Worm (Caenorhabditis elegans) whole organism, young adult: ENCODE data around the gene sucl-2.

Experiments
- B0035.1 ChIP-seq: sonication (generic microtip); optimal IDR thresholded peaks from 2 replicates; lab custom pipeline; 2016; ENCODE audit warnings: missing genetic modification characterization, mild to moderate bottlenecking, missing compliant biosample characterization, missing genotype, missing genetic modification reagents
- B0261.1 ChIP-seq: sonication (generic microtip); optimal IDR thresholded peaks from 2 replicates; lab custom pipeline; 2016; ENCODE audit warnings: mild to moderate bottlenecking, missing genetic modification characterization, moderate library complexity, missing compliant biosample characterization
- C06A6.2 ChIP-seq: fragments of 200-800 bp; sonication (Bioruptor generic); conservative IDR thresholded peaks from 2 replicates; pipeline ENCODE4 v1.3.6; 2022; ENCODE audit warnings: missing genetic modification characterization, missing compliant biosample characterization
- D2030.7 ChIP-seq: fragments of 200-800 bp; sonication (Bioruptor generic); IDR thresholded peaks from 2 replicates; pipeline ENCODE4 v1.3.6; 2022; ENCODE audit warnings: missing genetic modification reagents, missing genetic modification characterization, missing compliant biosample characterization
- F10E7.11 ChIP-seq: sonication (generic microtip); optimal IDR thresholded peaks from 2 replicates; lab custom pipeline; 2017; ENCODE audit warnings: mild to moderate bottlenecking, missing genetic modification characterization, moderate library complexity, missing compliant biosample characterization
- F22D6.2 ChIP-seq: sonication (generic microtip); optimal IDR thresholded peaks from 2 replicates; lab custom pipeline; 2016; ENCODE audit warnings: mild to moderate bottlenecking, missing genetic modification characterization, missing compliant biosample characterization
- F37B4.10 ChIP-seq: fragments of 200-800 bp; sonication (Bioruptor generic); IDR thresholded peaks from 2 replicates; pipeline ENCODE4 v1.3.6; 2022; ENCODE audit warnings: missing genetic modification characterization, missing compliant biosample characterization
- K12H6.12 ChIP-seq: fragments of 200-800 bp; sonication (Bioruptor generic); optimal IDR thresholded peaks from 2 replicates; lab custom pipeline; 2018; ENCODE audit warnings: mild to moderate bottlenecking, missing genetic modification characterization, missing compliant biosample characterization
- T26A5.8 ChIP-seq: sonication (generic microtip); optimal IDR thresholded peaks from 2 replicates; lab custom pipeline; 2016; ENCODE audit warnings: missing genetic modification characterization, missing compliant biosample characterization
- Y79H2A.3 ChIP-seq: fragments of 200-800 bp; sonication (Bioruptor generic); conservative IDR thresholded peaks from 2 replicates; pipeline ENCODE4 v1.3.6; 2022; ENCODE audit warnings: missing genetic modification reagents, missing genetic modification characterization, missing compliant biosample characterization
- ZK185.1 ChIP-seq: sonication (generic microtip); optimal IDR thresholded peaks from 2 replicates; lab custom pipeline; 2016; ENCODE audit warnings: mild to moderate bottlenecking, missing genetic modification characterization, missing compliant biosample characterization; ENCODE audit not compliant: poor library complexity, severe bottlenecking
- aptf-2 ChIP-seq: fragments of 200-800 bp; sonication (Bioruptor generic); conservative IDR thresholded peaks from 2 replicates; pipeline ENCODE4 v1.3.6; 2022; ENCODE audit warnings: missing genetic modification reagents, missing genetic modification characterization, missing compliant biosample characterization
- ceh-100 ChIP-seq: fragments of 200-800 bp; sonication (Bioruptor generic); IDR thresholded peaks from 2 replicates; pipeline ENCODE4 v1.3.6; 2022; ENCODE audit warnings: missing genetic modification reagents, missing genetic modification characterization, missing compliant biosample characterization
- ceh-79 ChIP-seq: sonication (generic microtip); optimal IDR thresholded peaks from 2 replicates; lab custom pipeline; 2017; ENCODE audit warnings: mild to moderate bottlenecking, missing genetic modification characterization, missing compliant biosample characterization
- ceh-91 ChIP-seq: fragments of 200-800 bp; sonication (Bioruptor generic); IDR thresholded peaks from 2 replicates; pipeline ENCODE4 v1.3.6; 2022; ENCODE audit warnings: missing genetic modification reagents, missing genetic modification characterization, missing compliant biosample characterization
- dox-1 ChIP-seq: fragments of 200-800 bp; sonication (Bioruptor generic); IDR thresholded peaks from 2 replicates; pipeline ENCODE4 v1.3.6; 2022; ENCODE audit warnings: missing genetic modification reagents, missing genetic modification characterization, missing compliant biosample characterization
- dpl-1 ChIP-seq: fragments of 150-350 bp; optimal IDR thresholded peaks from 2 replicates; lab custom pipeline; 2014; ENCODE audit warnings: missing biosample characterization, missing genetic modification reagents, missing genetic modification characterization
- ekl-4 ChIP-seq: fragments of 200-800 bp; sonication (Bioruptor generic); IDR thresholded peaks from 2 replicates; pipeline ENCODE4 v1.3.6; 2022; ENCODE audit warnings: missing genetic modification reagents, missing genetic modification characterization, missing compliant biosample characterization
- gei-17 ChIP-seq: fragments of 200-800 bp; sonication (Bioruptor generic); optimal IDR thresholded peaks from 2 replicates; lab custom pipeline; 2018; ENCODE audit warnings: mild to moderate bottlenecking, missing genetic modification characterization, missing compliant biosample characterization
- hmg-1.2 ChIP-seq: fragments of 200-800 bp; sonication (Bioruptor generic); IDR thresholded peaks from 2 replicates; pipeline ENCODE4 v1.3.6; 2022; ENCODE audit warnings: missing genetic modification reagents, missing genetic modification characterization, missing compliant biosample characterization
- lag-1 ChIP-seq: fragments of 200-800 bp; sonication (Bioruptor generic); IDR thresholded peaks from 2 replicates; pipeline ENCODE4 v1.3.6; 2022; ENCODE audit warnings: missing genetic modification reagents, missing genetic modification characterization, missing compliant biosample characterization
- lin-26 ChIP-seq: fragments of 200-800 bp; sonication (Bioruptor generic); IDR thresholded peaks from 2 replicates; pipeline ENCODE4 v1.3.6; 2022; ENCODE audit warnings: missing genetic modification reagents, missing genetic modification characterization, missing compliant biosample characterization
- lin-35 ChIP-seq, 3 experiments: fragments of 150-350 bp in 2 of 3; sonication (generic microtip) in 1 of 3; optimal IDR thresholded peaks; 2 replicates each; lab custom pipeline; 2014 to 2018; ENCODE audit warnings: missing biosample characterization in 3 of 3, missing genetic modification characterization in 3 of 3, missing genetic modification reagents in 3 of 3
- lin-54 ChIP-seq: fragments of 200-800 bp; sonication (Bioruptor generic); optimal IDR thresholded peaks from 2 replicates; lab custom pipeline; 2018; ENCODE audit warnings: mild to moderate bottlenecking, missing genetic modification characterization, missing compliant biosample characterization
- lsy-27 ChIP-seq: sonication (generic microtip); optimal IDR thresholded peaks from 2 replicates; lab custom pipeline; 2017; ENCODE audit warnings: missing genetic modification characterization, mild to moderate bottlenecking, missing compliant biosample characterization, antibody characterized with exemption, missing genotype, borderline replicate concordance; ENCODE audit not compliant: insufficient read depth
- madf-3 ChIP-seq: fragments of 200-800 bp; sonication (Bioruptor generic); IDR thresholded peaks from 2 replicates; pipeline ENCODE4 v1.3.6; 2022; ENCODE audit warnings: missing genetic modification reagents, missing genetic modification characterization, missing compliant biosample characterization
- mel-28 ChIP-seq: sonication (generic microtip); optimal IDR thresholded peaks from 2 replicates; lab custom pipeline; 2016; ENCODE audit warnings: borderline replicate concordance, mild to moderate bottlenecking, missing genetic modification characterization, missing compliant biosample characterization
- nfya-1 ChIP-seq: sonication (generic microtip); optimal IDR thresholded peaks from 2 replicates; lab custom pipeline; 2017; ENCODE audit warnings: antibody characterized with exemption, missing compliant biosample characterization, missing genetic modification characterization, borderline replicate concordance; ENCODE audit not compliant: insufficient read depth
- nfyb-1 ChIP-seq: fragments of 200-800 bp; sonication (Bioruptor generic); IDR thresholded peaks from 2 replicates; pipeline ENCODE4 v1.3.6; 2022; ENCODE audit warnings: missing genetic modification reagents, missing genetic modification characterization, missing compliant biosample characterization
- nhr-90 ChIP-seq: sonication (generic microtip); optimal IDR thresholded peaks from 2 replicates; lab custom pipeline; 2016; ENCODE audit warnings: missing genotype, mild to moderate bottlenecking, missing genetic modification characterization, missing compliant biosample characterization
- rcor-1 ChIP-seq: fragments of 200-800 bp; sonication (Bioruptor generic); IDR thresholded peaks from 2 replicates; pipeline ENCODE4 v1.3.6; 2022; ENCODE audit warnings: missing genetic modification reagents, missing genetic modification characterization, missing compliant biosample characterization
- rec-8 ChIP-seq, 2 experiments: sonication (generic microtip); optimal IDR thresholded peaks; 2 replicates each; lab custom pipeline; 2016; ENCODE audit warnings: mild to moderate bottlenecking in 2 of 2, missing genetic modification characterization in 2 of 2, missing genetic modification reagents in 2 of 2, missing genotype in 2 of 2, missing biosample characterization in 1 of 2, missing compliant biosample characterization in 1 of 2, moderate library complexity in 1 of 2
- snpc-1.3 ChIP-seq: sonication (generic microtip); optimal IDR thresholded peaks from 2 replicates; lab custom pipeline; 2017; ENCODE audit warnings: missing genetic modification characterization, mild to moderate bottlenecking, missing compliant biosample characterization, antibody characterized with exemption, moderate library complexity, missing genotype, missing genetic modification reagents; ENCODE audit not compliant: insufficient read depth
- snpc-3.4 ChIP-seq: sonication (generic microtip); optimal IDR thresholded peaks from 2 replicates; lab custom pipeline; 2017; ENCODE audit warnings: missing genetic modification characterization, mild to moderate bottlenecking, missing compliant biosample characterization, antibody characterized with exemption, moderate library complexity, missing genotype, missing genetic modification reagents
- somi-1 ChIP-seq: fragments of 200-800 bp; sonication (Bioruptor generic); optimal IDR thresholded peaks from 2 replicates; lab custom pipeline; 2018; ENCODE audit warnings: mild to moderate bottlenecking, missing genetic modification characterization, missing compliant biosample characterization
- tbp1 ChIP-seq: fragments of 200-800 bp; sonication (Bioruptor generic); optimal IDR thresholded peaks from 2 replicates; lab custom pipeline; 2018; ENCODE audit warnings: mild to moderate bottlenecking, missing genetic modification characterization, missing compliant biosample characterization
- unc-130 ChIP-seq: sonication (generic microtip); optimal IDR thresholded peaks from 2 replicates; lab custom pipeline; 2016; ENCODE audit warnings: missing genetic modification reagents, missing genetic modification characterization, missing compliant biosample characterization
- zim-3 ChIP-seq: sonication (generic microtip); optimal IDR thresholded peaks from 2 replicates; lab custom pipeline; 2017; ENCODE audit warnings: mild to moderate bottlenecking, missing genetic modification characterization, moderate library complexity, missing compliant biosample characterization
- ztf-18 ChIP-seq: sonication (generic microtip); optimal IDR thresholded peaks from 2 replicates; lab custom pipeline; 2016; ENCODE audit warnings: missing genotype, mild to moderate bottlenecking, missing genetic modification characterization, missing compliant biosample characterization
- ztf-25 ChIP-seq: fragments of 200-800 bp; sonication (Bioruptor generic); IDR thresholded peaks from 2 replicates; pipeline ENCODE4 v1.3.6; 2022; ENCODE audit warnings: missing genetic modification reagents, missing genetic modification characterization, missing compliant biosample characterization

The sucl-2 gene

DNA sequence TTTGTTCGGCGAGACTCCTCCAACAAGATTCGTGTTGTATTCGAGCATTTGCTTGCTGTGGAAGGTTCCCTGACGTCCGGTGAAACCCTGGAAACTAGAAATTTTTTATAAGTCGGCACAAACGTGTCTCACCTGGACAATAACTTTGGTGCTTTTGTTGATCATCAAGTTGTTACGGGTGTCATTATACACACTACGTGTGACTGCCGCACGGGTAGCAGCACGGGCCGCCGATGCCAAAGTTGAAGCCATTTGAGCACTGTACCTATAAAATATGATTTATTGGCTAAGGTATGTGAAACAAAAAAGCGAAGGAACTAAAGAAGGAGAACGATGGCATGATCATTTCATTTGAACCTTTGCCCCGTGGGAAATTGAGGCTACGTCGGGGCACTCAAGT, at the start of gene sucl-2:
sucl-2 (minus strand) TSS at position 265 of the 400 bp plus-strand sequence.
- TF ChIP-seq Y79H2A.3 (GFP tag; lab: Robert Waterston, UW): no peak
- peak; percentile 68; the same call in 1 of the 2 replicates for TF ChIP-seq madf-3 (GFP tag; lab: Robert Waterston, UW)
- no peak for TF ChIP-seq rec-8 (tag; optimal IDR thresholded peaks at IDR 0.05; lab: Kevin White, UChicago)
- no peak for TF ChIP-seq nfyb-1 (GFP tag; lab: Robert Waterston, UW)
- TF ChIP-seq B0261.1: no peak
- peak; percentile 33; the same call in 1 of the 2 replicates for TF ChIP-seq ekl-4 (GFP tag; lab: Robert Waterston, UW)
- TF ChIP-seq rcor-1 (GFP tag; lab: Robert Waterston, UW): no peak
- no peak for TF ChIP-seq ztf-25 (GFP tag; lab: Robert Waterston, UW)
- no peak for TF ChIP-seq ceh-79
- TF ChIP-seq tbp1 (GFP tag; lab: Kevin White, UChicago): no peak
- TF ChIP-seq ZK185.1 (tag; lab: Kevin White, UChicago): no peak
- no peak for TF ChIP-seq F37B4.10
- 0 out of 2 replicates have a peak, but pooled peaks have one; percentile 8 for TF ChIP-seq hmg-1.2 (GFP tag; lab: Robert Waterston, UW)
- TF ChIP-seq F22D6.2 (tag; lab: Kevin White, UChicago): no peak
- TF ChIP-seq dpl-1 (GFP tag; lab: Kevin White, UChicago): no peak
- TF ChIP-seq zim-3 (tag; lab: Kevin White, UChicago): no peak
- no peak for TF ChIP-seq B0035.1 (tag; lab: Kevin White, UChicago)
- TF ChIP-seq T26A5.8 (tag; lab: Kevin White, UChicago): no peak
- TF ChIP-seq gei-17 (GFP tag; lab: Kevin White, UChicago): no peak
- TF ChIP-seq mel-28: no peak
- TF ChIP-seq ceh-100 (GFP tag; lab: Robert Waterston, UW): 0 out of 2 replicates have a peak, but pooled peaks have one; percentile 9
- no peak for TF ChIP-seq ceh-91 (GFP tag; lab: Robert Waterston, UW)
- TF ChIP-seq snpc-1.3 (tag; lab: Kevin White, UChicago): no peak
- TF ChIP-seq nfya-1 (tag; lab: Kevin White, UChicago): no peak
- TF ChIP-seq somi-1 (GFP tag; lab: Kevin White, UChicago): no peak
- TF ChIP-seq lin-54: no peak

DNA sequence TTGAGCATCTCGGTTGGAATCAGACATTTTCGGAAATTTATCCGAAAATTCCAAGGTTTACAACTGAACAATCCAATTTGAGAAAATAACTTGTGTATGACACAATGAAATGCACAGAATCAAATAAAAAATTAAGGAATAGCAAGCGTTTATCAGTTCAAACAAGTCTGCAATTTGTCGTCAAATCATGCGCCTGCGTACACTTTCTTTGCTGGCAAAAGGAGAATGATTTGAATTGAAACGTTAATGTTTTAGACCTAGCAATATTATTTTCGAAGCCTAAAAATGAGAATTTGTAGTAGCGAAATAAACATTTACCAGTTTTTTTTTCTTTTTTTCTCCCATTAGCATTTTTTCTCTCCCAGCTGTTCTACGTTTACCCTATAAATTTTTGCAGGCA, 49.3 kb upstream of the sucl-2 start, which contains the start of the genes fbxa-67 and fbxa-11:
fbxa-67 (minus strand) TSS at position 199 of the 400 bp plus-strand sequence.
fbxa-11 (plus strand) TSS at position 398 of the 400 bp plus-strand sequence.
- TF ChIP-seq somi-1 (GFP tag; lab: Kevin White, UChicago): no peak
- no peak for TF ChIP-seq C06A6.2
- TF ChIP-seq unc-130 (GFP tag; lab: Kevin White, UChicago): no peak
- TF ChIP-seq dox-1 (GFP tag; lab: Robert Waterston, UW): no peak
- no peak for TF ChIP-seq lin-26
- no peak for TF ChIP-seq nhr-90
- no peak for TF ChIP-seq aptf-2 (GFP tag; lab: Robert Waterston, UW)
- TF ChIP-seq ztf-18 (tag; lab: Kevin White, UChicago): no peak
- TF ChIP-seq D2030.7 (GFP tag; lab: Robert Waterston, UW): no peak
- TF ChIP-seq lin-35 (GFP tag; optimal IDR thresholded peaks at IDR 0.05; lab: Kevin White, UChicago): no peak
- TF ChIP-seq K12H6.12 (tag; lab: Kevin White, UChicago): no peak
- TF ChIP-seq lsy-27 (tag; lab: Kevin White, UChicago): no peak
- TF ChIP-seq F10E7.11: no peak
- TF ChIP-seq hmg-1.2 (GFP tag; lab: Robert Waterston, UW): no peak
- TF ChIP-seq lin-54: no peak
- no peak for TF ChIP-seq lag-1 (GFP tag; lab: Robert Waterston, UW)
- TF ChIP-seq tbp1 (GFP tag; lab: Kevin White, UChicago): no peak
- TF ChIP-seq snpc-3.4 (tag; lab: Kevin White, UChicago): no peak
- TF ChIP-seq, all 124 proteins: peak for 0
